Fruit fly (Drosophila melanogaster): ENCODE measurements around the gene chrb.
A peak's percentile ranks its signal among the peaks of the same experiment; 100 is the strongest.

Gene chrb

DNA sequence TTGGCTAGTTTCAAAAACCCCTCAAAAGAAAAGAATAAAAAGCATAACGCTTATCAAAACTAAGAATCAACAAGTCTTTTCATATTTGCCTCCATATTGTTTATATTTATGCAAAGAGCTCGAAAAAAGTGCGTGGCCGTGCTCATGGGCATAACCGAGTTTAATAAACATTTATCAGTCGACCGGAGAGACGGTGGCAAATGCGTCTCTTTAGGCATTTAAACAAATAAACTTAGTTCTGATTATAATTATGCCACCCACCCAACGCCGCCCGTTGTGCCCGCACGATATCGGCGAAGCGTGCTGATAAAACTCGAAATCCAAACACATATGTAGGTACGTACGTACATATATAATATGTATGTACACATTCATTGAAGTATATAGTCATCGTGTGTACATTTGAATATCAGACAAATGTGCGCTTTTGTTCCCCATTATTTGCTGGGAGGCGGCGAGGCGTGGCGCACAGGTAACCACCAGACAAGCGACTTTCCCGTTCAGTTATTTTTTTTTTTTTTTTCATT is 41.1 kb downstream of the chrb start (continued):
- TF ChIP-seq Jra (GFP tag; optimal IDR thresholded peaks at IDR 0.05) (no peak), Hnf4 (GFP tag; optimal IDR thresholded peaks at IDR 0.05) (no peak), OdsH (GFP tag; optimal IDR thresholded peaks at IDR 0.05) (peak; percentile 28), CrebA (GFP tag; optimal IDR thresholded peaks at IDR 0.05; ENCODE audit: borderline replicate concordance) (no peak), dmrt93B (GFP tag; optimal IDR thresholded peaks at IDR 0.05) (no peak), CG9705 (GFP tag; optimal IDR thresholded peaks at IDR 0.05) (no peak)

DNA sequence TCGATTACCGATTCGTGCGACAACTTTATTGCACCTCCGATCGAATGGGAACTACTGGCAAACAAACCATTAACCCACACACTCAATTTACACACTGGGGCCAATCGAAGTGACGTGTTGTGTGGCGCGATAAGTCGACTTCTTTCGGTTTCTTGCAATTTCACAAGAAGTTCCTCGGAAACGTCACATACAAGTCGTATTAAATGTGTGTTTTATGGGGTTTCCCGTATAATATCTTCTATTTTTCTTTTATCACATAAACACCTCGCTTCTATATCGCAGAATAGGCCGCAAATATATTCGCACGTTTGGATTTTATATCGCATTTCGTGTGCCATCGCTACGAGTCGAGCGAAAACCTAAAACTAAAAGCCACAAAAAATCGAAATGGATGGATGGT is 42.4 kb downstream of the chrb start:
- TF ChIP-seq Mio (GFP tag; optimal IDR thresholded peaks at IDR 0.05) (no peak), Hr83 (GFP tag; optimal IDR thresholded peaks at IDR 0.05; ENCODE audit: poor library complexity, severe bottlenecking) (no peak), N (GFP tag; optimal IDR thresholded peaks at IDR 0.05) (no peak), Dfd (GFP tag; optimal IDR thresholded peaks at IDR 0.05) (no peak), Rel (GFP tag; optimal IDR thresholded peaks at IDR 0.05) (no peak), Rel (tag; optimal IDR thresholded peaks at IDR 0.05) (peak; percentile 92), lola (GFP tag; optimal IDR thresholded peaks at IDR 0.05) (no peak)

DNA sequence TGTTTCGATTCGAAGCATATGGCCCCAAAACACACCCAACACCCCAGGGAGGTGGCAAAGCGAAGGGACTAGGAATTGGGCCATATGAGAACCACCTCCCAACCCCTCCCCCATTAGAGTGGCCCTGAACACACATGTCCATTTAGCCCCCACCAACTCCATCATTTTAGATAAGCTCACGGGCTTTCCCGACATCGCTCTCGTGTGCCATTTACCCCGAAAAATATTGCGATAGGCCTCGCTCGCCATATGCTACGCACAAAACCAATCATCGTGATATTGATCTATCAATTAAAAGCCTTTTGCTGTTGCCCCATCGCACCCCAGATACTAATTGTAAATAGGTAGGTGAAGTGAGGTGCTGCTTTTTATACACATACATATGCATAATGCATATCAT is 43.0 kb downstream of the chrb start:
- TF ChIP-seq Rel (GFP tag; optimal IDR thresholded peaks at IDR 0.05) (no peak), Rel (tag; optimal IDR thresholded peaks at IDR 0.05) (peak; percentile 92), Dif (GFP tag; optimal IDR thresholded peaks at IDR 0.05; ENCODE audit: partially characterized antibody) (no peak)

DNA sequence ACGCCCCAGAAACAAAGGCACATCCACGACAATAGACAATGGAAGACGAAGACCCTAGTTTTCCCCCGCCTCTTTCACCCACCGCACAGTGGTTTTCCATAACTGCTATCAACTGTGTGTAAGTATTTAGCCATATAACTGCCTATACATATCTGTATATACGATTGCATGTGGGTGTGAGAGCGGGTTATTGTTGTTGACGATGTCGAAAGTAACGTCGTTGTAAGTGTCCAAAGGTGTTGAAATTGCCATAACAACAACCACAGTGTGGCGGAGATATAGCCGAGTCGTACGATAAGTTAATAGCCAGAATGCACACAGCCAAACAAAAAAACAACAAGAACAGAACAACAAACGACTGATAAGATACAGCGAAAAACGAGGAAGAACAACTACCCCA is 44.0 kb downstream of the chrb start:
- TF ChIP-seq fru (GFP tag; optimal IDR thresholded peaks at IDR 0.05) = peak; percentile 62
- no peak for TF ChIP-seq dsf (GFP tag; optimal IDR thresholded peaks at IDR 0.05; ENCODE audit: borderline replicate concordance)
- peak; percentile 18 for TF ChIP-seq h (GFP tag; optimal IDR thresholded peaks at IDR 0.05)
- TF ChIP-seq Rel (GFP tag; optimal IDR thresholded peaks at IDR 0.05) = no peak
- TF ChIP-seq Rel (tag; optimal IDR thresholded peaks at IDR 0.05) = peak; percentile 65

DNA sequence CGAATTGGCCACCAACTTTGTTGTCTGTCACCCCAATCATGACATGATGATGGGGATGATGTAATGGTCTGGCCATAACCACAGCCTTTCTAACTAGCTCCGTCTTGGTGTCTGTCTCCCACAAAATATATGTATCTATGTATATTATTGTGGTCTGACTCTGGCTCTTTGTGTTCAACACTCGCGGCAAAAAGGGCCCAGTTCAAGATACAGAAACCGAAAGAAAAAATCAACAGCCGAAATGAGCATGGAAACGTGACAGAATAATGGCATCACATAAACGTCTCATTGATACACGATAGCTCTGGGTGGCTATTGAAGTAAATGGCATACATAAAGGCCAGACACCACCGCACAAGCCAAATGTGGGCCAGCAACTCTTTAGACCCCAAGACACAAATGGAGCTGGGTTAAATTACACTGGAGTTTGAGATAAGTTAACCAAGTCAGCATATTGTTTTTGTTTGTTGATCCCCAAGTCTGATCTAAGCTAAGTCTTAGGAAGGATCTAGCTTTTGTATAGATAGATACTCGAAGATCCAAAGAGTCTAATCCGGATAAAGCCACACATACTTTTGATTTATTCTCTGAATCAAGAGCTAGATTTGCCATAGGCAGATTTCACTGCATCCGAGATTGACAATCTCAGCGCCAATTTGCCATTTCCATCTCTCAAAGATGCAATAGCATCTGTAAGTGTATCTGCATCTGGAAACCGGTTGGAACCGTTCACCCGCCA is 44.8 kb downstream of the chrb start:
- no peak for TF ChIP-seq Hr78 (GFP tag; optimal IDR thresholded peaks at IDR 0.05)
- no peak for TF ChIP-seq h (GFP tag; optimal IDR thresholded peaks at IDR 0.05)
- TF ChIP-seq Dfd (GFP tag; optimal IDR thresholded peaks at IDR 0.05) = no peak
- TF ChIP-seq OdsH (GFP tag; optimal IDR thresholded peaks at IDR 0.05) = no peak
- no peak for TF ChIP-seq dl (GFP tag; optimal IDR thresholded peaks at IDR 0.05; ENCODE audit: insufficient read depth in 1 of 2, partially characterized antibody in 2 of 2)
- TF ChIP-seq sv (GFP tag; optimal IDR thresholded peaks at IDR 0.05) = no peak
- TF ChIP-seq rgr (GFP tag; optimal IDR thresholded peaks at IDR 0.05) = no peak
- TF ChIP-seq ey (GFP tag; optimal IDR thresholded peaks at IDR 0.05) = no peak
- TF ChIP-seq Mio (GFP tag; optimal IDR thresholded peaks at IDR 0.05) = no peak
- TF ChIP-seq HLH106 (tag; optimal IDR thresholded peaks at IDR 0.05) = no peak
- TF ChIP-seq lola (GFP tag; optimal IDR thresholded peaks at IDR 0.05) = no peak
- TF ChIP-seq Sp1 (GFP tag; optimal IDR thresholded peaks at IDR 0.05) = no peak
- TF ChIP-seq Hnf4 (GFP tag; optimal IDR thresholded peaks at IDR 0.05) = no peak
- no peak for TF ChIP-seq Myc (optimal IDR thresholded peaks at IDR 0.05)
- TF ChIP-seq GATAd (GFP tag; optimal IDR thresholded peaks at IDR 0.05) = no peak
- no peak for TF ChIP-seq Vsx2 (GFP tag; optimal IDR thresholded peaks at IDR 0.05; ENCODE audit: partially characterized antibody)
- no peak for TF ChIP-seq CG9705 (GFP tag; optimal IDR thresholded peaks at IDR 0.05)
- TF ChIP-seq fru (GFP tag; optimal IDR thresholded peaks at IDR 0.05) = no peak

DNA sequence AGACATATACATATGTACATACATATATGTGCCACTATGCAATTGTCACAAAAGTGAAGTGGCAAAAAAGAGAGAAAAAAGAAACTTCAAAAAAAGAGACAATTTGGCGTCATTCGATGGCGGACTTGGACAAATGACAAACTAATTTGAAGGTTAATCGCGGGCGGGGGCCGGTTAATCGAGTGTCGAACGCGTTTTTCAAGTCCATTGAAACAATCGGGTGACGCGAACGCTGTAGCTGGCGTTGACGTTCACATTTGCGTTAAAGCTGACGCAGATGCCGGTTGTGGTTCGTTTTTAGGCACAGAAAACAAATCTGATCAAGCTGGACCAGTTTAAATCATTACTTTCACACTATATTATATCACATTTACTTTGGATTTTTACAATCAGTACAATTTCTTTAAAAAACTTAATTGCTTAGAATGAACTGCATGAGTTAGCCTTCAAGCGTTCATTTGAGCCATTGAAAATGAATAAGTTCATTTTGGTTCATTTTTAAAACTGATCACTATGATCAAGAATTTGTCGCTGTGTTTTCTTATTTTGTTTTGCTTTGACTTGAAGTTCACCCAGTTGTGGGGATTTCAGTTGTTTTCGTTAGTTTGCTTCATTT is 46.5 kb downstream of the chrb start:
- TF ChIP-seq tai (GFP tag; optimal IDR thresholded peaks at IDR 0.05) (peak; percentile 33), sage (GFP tag; optimal IDR thresholded peaks at IDR 0.05) (no peak), dsf (GFP tag; optimal IDR thresholded peaks at IDR 0.05; ENCODE audit: borderline replicate concordance) (no peak), foxo (GFP tag; optimal IDR thresholded peaks at IDR 0.05) (peak in 1 of 2 experiments; percentile 47), OdsH (GFP tag; optimal IDR thresholded peaks at IDR 0.05) (peak; percentile 55), br (GFP tag; optimal IDR thresholded peaks at IDR 0.05) (peak; percentile 55), lola (GFP tag; optimal IDR thresholded peaks at IDR 0.05) (no peak), Myc (optimal IDR thresholded peaks at IDR 0.05) (no peak), pan (optimal IDR thresholded peaks at IDR 0.05) (no peak), N (GFP tag; optimal IDR thresholded peaks at IDR 0.05) (no peak), CG32264 (GFP tag; optimal IDR thresholded peaks at IDR 0.05) (no peak), Sp1 (GFP tag; optimal IDR thresholded peaks at IDR 0.05) (peak; percentile 54), rgr (GFP tag; optimal IDR thresholded peaks at IDR 0.05) (peak; percentile 19), fru (GFP tag; optimal IDR thresholded peaks at IDR 0.05) (peak; percentile 71), Mio (GFP tag; optimal IDR thresholded peaks at IDR 0.05) (no peak), jim (GFP tag; optimal IDR thresholded peaks at IDR 0.05) (no peak), brk (GFP tag; optimal IDR thresholded peaks at IDR 0.05) (no peak), sv (GFP tag; optimal IDR thresholded peaks at IDR 0.05) (peak; percentile 50), Dif (GFP tag; optimal IDR thresholded peaks at IDR 0.05; ENCODE audit: partially characterized antibody) (no peak), Dfd (GFP tag; optimal IDR thresholded peaks at IDR 0.05) (no peak), psq (GFP tag; optimal IDR thresholded peaks at IDR 0.05) (peak; percentile 66), HLH106 (tag; optimal IDR thresholded peaks at IDR 0.05) (peak; percentile 62), ey (GFP tag; optimal IDR thresholded peaks at IDR 0.05) (peak; percentile 49)
